Worm (Caenorhabditis elegans) whole organism, L4/young adult: ENCODE results near the gene F46F5.8.
"Not testable (repeated sequence)": the region's sequence is repeated elsewhere in the genome, so short reads cannot be mapped to it uniquely, and the experiment has no call there.

Source experiments
- W03F9.2 ChIP-seq: fragments of 150-350 bp; optimal IDR thresholded peaks from 2 replicates; lab custom pipeline; 2014; ENCODE audit warnings: missing biosample characterization, missing genetic modification characterization
- dao-5 ChIP-seq: sonication (generic microtip); optimal IDR thresholded peaks from 2 replicates; lab custom pipeline; 2016; ENCODE audit warnings: missing genotype, missing genetic modification characterization, moderate library complexity, missing compliant biosample characterization
- him-1 ChIP-seq: sonication (generic microtip); optimal IDR thresholded peaks from 2 replicates; lab custom pipeline; 2016; ENCODE audit warnings: missing genotype, missing genetic modification reagents, missing genetic modification characterization, missing compliant biosample characterization

The F46F5.8 gene

DNA sequence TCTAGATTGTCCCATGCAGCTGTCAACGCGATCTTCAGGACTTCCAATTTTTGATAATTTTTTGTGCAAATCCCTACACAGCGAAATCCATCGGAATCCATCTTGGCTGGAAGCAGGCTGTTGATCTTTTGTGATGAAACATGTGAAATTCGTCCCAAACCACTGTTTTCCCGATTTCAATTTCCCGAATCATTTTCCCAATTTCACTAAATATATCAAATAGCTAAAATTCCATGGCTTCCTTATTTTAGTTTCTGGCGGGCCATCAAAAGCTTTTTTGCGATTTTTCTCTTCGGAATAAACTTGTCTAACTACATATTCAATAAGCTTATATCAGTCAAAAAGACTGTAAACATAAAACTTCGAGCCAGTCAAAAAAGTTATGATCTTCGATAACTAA, at the start of gene F46F5.8:
Gene F46F5.8 (minus strand): TSS at position 101 of the 400 bp plus-strand sequence.
- TF ChIP-seq W03F9.2 (tag; lab: Kevin White, UChicago), result no peak
- no peak for TF ChIP-seq dao-5 (tag; lab: Kevin White, UChicago)

DNA sequence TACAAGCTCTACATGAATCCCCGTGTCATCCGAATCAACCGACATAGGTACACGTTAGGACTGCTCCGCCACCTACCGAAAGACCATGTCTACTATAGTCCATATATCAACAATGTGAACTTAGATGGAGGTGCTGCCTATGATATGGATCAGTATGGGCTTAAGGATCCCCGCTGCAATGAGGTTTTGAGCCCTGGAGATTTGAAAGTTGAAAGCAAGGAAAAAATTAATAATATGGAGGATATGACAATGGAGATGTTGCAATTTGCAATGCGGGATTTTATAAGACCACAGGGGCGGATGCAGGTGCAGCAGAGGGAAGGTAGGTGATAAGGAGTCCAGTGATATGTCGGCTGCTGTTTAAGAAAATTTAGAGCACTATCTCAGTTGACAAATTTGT, 47.9 kb upstream of the F46F5.8 start:
- TF ChIP-seq W03F9.2 (tag; lab: Kevin White, UChicago), result no peak

DNA sequence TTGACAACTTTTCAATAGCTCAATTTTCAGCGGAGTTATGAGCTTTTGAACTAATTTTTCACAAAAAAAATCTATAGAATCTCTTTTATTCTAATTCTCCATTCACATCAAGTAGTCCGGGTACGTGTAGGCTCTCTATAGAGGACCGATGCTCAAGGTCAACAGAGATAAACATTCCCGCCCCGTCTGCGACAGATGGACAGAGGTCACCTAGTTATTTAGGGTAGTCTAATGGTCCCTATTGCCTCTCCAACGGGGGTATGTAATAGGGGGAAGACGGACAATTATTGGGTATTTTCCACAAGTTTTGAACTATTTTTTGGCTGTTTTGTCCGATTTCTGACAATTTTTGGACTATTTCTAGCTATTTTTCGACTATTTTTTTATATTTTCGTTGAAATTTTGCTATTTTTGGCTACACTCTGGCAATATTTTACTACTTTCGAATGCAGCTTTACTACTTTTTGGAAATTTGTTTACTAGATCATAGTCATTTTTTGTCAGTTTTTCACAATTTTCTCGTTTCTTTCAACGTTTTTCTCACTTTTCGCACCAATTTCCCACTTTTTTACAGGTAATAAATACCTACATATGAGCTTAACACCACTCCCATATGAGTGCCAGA, 46.9 kb upstream of the F46F5.8 start, which contains the start of gene fbxc-51:
Gene fbxc-51 (plus strand): TSS at position 575 of the 625 bp plus-strand sequence.
- TF ChIP-seq W03F9.2 (tag; lab: Kevin White, UChicago) (no peak), dao-5 (tag; lab: Kevin White, UChicago) (no peak), him-1 (tag; lab: Kevin White, UChicago) (no peak)

- TF ChIP-seq him-1 (tag; lab: Kevin White, UChicago), result no peak
- TF ChIP-seq dao-5 (tag; lab: Kevin White, UChicago), result no peak
- TF ChIP-seq W03F9.2 (tag; lab: Kevin White, UChicago), result no peak
These were observed 45.4 kb upstream of the F46F5.8 start, which contains the start of gene Y46B2A.3 for ce11 chrII:866801-867200. Gene Y46B2A.3, minus strand, starts transcription at chrII:866901.

ce11 chrII:861564-861963, 40.1 kb upstream of the F46F5.8 start, which contains the start of gene Y46B2A.4:
Gene Y46B2A.4, plus strand, starts transcription at chrII:861864.
- TF ChIP-seq him-1 (tag; lab: Kevin White, UChicago) (no peak), dao-5 (tag; lab: Kevin White, UChicago) (no peak), W03F9.2 (tag; lab: Kevin White, UChicago) (no peak)

DNA sequence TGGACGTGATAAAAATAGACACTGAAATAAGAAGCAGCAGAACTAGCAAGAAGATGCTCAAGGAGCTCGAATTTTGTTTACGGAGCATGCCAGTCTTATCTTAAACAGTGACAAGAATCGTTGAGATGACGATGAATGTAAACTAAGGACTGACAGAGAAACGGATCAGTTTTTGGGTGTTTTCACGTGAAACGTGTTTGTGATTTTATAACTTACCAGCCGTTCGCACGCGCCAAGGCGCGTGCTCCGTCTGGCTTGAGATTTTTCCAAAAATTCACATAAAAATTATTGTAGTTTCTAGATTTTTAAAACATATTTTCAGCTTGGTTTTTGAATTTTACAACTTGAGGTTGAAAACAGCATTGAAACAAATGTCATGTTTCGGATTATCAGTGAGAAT, 29.2 kb upstream of the F46F5.8 start, which contains the start of gene F28A10.5:
Gene F28A10.5 (minus strand): TSS at position 101 of the 400 bp plus-strand sequence.
- not testable (repeated sequence) for TF ChIP-seq him-1, W03F9.2, dao-5 (tag; lab: Kevin White, UChicago)

ce11 chrII:848519-848918, 27.1 kb upstream of the F46F5.8 start, which contains the start of the genes acdh-9 and F28A10.13:
Gene acdh-9, minus strand, starts transcription at chrII:848603.
Gene F28A10.13, plus strand, starts transcription at chrII:848812.
- TF ChIP-seq him-1 (tag; lab: Kevin White, UChicago) (no peak), W03F9.2 (tag; lab: Kevin White, UChicago) (no peak), dao-5 (tag; lab: Kevin White, UChicago) (no peak)

DNA sequence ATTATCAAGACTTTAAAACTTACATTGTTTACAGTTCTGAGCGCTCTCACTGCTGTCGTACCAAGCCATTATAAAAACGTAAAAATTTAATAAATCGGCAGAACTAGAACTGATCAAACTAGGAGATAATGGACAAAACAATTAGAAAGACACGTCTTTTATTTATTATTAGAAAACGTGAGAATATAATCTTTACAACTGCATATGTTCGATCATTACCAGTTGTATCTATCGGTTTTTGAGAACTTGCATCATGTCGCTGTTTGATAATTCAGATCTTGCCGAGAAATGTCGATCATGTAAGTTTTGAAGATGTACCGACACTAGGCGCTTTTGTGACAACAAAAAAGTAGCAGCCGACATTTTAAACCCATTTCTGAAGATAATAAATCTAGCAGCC, 24.2 kb upstream of the F46F5.8 start, which contains the start of gene F28A10.7:
Gene F28A10.7 (minus strand): TSS at position 101 of the 400 bp plus-strand sequence.
- TF ChIP-seq him-1 (tag; lab: Kevin White, UChicago) (no peak), dao-5 (tag; lab: Kevin White, UChicago) (no peak), W03F9.2 (tag; lab: Kevin White, UChicago) (no peak)

DNA sequence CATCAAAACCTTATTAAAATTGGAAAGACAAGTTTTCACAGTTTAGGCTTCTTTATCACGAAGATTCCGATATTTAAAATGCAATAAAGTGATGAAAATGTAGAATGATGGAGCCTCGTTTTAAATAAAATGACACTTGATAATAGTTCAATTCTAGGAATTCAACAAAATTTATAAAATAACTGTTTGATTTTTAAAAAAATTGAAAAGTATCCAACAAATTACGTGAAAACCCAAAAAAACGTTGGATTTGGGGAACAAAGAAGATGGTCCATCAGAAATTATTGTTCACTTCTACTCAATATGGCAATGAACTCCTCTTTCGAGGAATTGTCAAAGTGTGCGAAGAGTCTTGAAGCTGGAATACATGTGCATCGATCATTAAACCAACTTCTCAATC, 22.6 kb upstream of the F46F5.8 start, which contains the start of gene F28A10.4:
Gene F28A10.4 (plus strand): TSS at position 301 of the 400 bp plus-strand sequence.
- no peak for TF ChIP-seq W03F9.2 (tag; lab: Kevin White, UChicago)
- no peak for TF ChIP-seq dao-5 (tag; lab: Kevin White, UChicago)
- TF ChIP-seq him-1 (tag; lab: Kevin White, UChicago), result no peak

ce11 chrII:840131-840530, 18.7 kb upstream of the F46F5.8 start, which contains the start of gene clc-33:
Gene clc-33, plus strand, starts transcription at chrII:840431.
- TF ChIP-seq him-1 (tag; lab: Kevin White, UChicago), result no peak
- no peak for TF ChIP-seq dao-5 (tag; lab: Kevin White, UChicago)
- no peak for TF ChIP-seq W03F9.2 (tag; lab: Kevin White, UChicago)

DNA sequence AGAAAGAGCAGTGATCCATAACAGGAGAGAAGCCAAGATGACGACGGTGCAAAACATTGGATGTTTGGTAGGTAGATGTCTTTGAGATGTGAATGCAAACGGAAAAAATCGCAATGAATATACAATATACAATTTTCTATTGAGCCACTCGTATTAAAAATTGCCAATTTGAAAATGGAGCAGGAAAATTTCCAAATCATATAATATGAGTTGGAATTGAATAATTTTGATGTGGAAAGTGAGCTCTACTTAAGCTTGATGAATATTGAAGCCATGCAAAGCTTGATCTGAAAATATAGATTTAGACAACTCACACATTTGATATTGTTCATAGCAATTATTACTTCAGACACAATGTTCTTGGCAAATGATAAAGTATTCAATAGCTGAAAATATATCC, 17.0 kb upstream of the F46F5.8 start, which contains the start of gene F28A10.8:
Gene F28A10.8 (minus strand): TSS at position 101 of the 400 bp plus-strand sequence.
- TF ChIP-seq him-1 (tag; lab: Kevin White, UChicago) (no peak), dao-5 (tag; lab: Kevin White, UChicago) (no peak), W03F9.2 (tag; lab: Kevin White, UChicago) (no peak)

- TF ChIP-seq him-1 (tag; lab: Kevin White, UChicago), result no peak
- no peak for TF ChIP-seq W03F9.2 (tag; lab: Kevin White, UChicago)
- no peak for TF ChIP-seq dao-5 (tag; lab: Kevin White, UChicago)
These were observed 4.1 kb upstream of the F46F5.8 start, which contains the start of gene F28A10.1 for ce11 chrII:825521-825920. Gene F28A10.1, plus strand, starts transcription at chrII:825821.

DNA sequence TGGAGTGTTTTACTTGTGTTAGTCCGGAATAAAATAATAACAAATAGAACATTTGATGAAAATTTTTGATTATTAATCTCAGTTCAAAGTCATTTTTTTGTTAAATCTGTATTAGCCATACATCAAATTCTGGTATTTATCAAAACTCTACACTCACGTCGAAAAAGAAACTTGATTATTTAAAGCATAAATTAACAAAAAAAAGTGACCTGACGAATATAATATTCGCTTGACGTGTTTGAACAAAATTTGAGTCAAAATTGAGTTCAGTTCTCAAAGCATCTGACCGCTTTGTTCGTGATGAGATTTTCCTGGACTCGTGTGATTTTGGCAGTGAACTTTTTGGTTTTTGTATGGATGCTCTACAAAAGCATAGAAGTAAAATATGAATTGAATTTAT, 2.1 kb upstream of the F46F5.8 start, which contains the start of gene F46F5.10:
Gene F46F5.10 (plus strand): TSS at position 301 of the 400 bp plus-strand sequence.
- TF ChIP-seq W03F9.2 (tag; lab: Kevin White, UChicago) (no peak), him-1 (tag; lab: Kevin White, UChicago) (no peak), dao-5 (tag; lab: Kevin White, UChicago) (no peak)
